Worm (Caenorhabditis elegans): ENCODE data around the gene F48B9.8.

Gene F48B9.8

DNA sequence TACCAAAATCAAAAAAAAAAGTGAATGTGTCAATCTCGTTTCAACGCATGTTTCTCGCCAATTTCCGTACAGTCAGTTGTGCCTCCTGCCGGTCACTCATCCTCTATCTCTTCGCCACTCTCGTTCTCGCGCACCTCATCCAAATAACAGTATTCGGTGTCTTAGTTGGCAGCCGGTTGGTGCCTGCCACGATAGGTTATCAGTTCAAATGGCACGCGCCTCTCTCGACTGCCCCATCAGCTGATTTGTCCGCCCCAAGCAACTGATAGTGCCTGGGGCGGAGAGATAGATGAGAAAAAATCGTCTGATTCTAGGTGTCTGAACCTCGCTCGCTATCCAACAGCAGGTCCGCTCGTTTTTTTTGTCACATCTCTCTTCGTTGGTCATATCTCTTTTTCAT, 38.9 kb upstream of the F48B9.8 start (continued):
- TF ChIP-seq lsy-2 (tag; optimal IDR thresholded peaks at IDR 0.05) (peak in 1 of 2 experiments; percentile 21), attf-4 (tag; optimal IDR thresholded peaks at IDR 0.05) (no peak), jun-1 (tag; optimal IDR thresholded peaks at IDR 0.05) (no peak), mdl-1 (tag; optimal IDR thresholded peaks at IDR 0.05) (peak; percentile 26 to 83), duxl-1 (tag; optimal IDR thresholded peaks at IDR 0.05; ENCODE audit: poor library complexity) (no peak), Y75B8A.6 (GFP tag; IDR thresholded peaks at IDR 0.05) (no peak), spr-3 (GFP tag; optimal IDR thresholded peaks at IDR 0.05) (no peak), arid-1 (GFP tag; conservative IDR thresholded peaks at IDR 0.05) (no peak), tag-97 (GFP tag; IDR thresholded peaks at IDR 0.05) (no peak), zfp-3 (GFP tag; conservative IDR thresholded peaks at IDR 0.05) (no peak), aha-1 (tag) (peak; percentile 72), zip-2 (tag; optimal IDR thresholded peaks at IDR 0.05) (no peak), lin-1 (GFP tag; IDR thresholded peaks at IDR 0.05) (0 out of 2 replicates have a peak, but pooled peaks have one; percentile 31), Y5F2A.4 (GFP tag; optimal IDR thresholded peaks at IDR 0.05) (no peak), mep-1 (tag; optimal IDR thresholded peaks at IDR 0.05) (peak; percentile 23), Y48G9A.11 (GFP tag; IDR thresholded peaks at IDR 0.05) (no peak), ces-1 (GFP tag; optimal IDR thresholded peaks at IDR 0.05) (no peak), ama-1 (optimal IDR thresholded peaks at IDR 0.05) (no peak), lin-38 (GFP tag; IDR thresholded peaks at IDR 0.05) (no peak), R02D3.7 (tag; optimal IDR thresholded peaks at IDR 0.05) (no peak), lin-29 (GFP tag; IDR thresholded peaks at IDR 0.05) (no peak), T20F7.1 (GFP tag; optimal IDR thresholded peaks at IDR 0.05) (no peak), madf-5 (GFP tag; IDR thresholded peaks at IDR 0.05) (no peak), nhr-42 (GFP tag; IDR thresholded peaks at IDR 0.05) (no peak), dmd-6 (GFP tag; IDR thresholded peaks at IDR 0.05) (peak; percentile 84), ztf-7 (tag; optimal IDR thresholded peaks at IDR 0.05) (no peak), daf-8 (GFP tag; IDR thresholded peaks at IDR 0.05) (no peak), daf-16 (GFP tag; optimal IDR thresholded peaks at IDR 0.05) (no peak), daf-16 (tag; optimal IDR thresholded peaks at IDR 0.05) (peak; percentile 56), pha-4 (GFP tag; IDR thresholded peaks at IDR 0.05) (no peak), pha-4 (tag; optimal IDR thresholded peaks at IDR 0.05) (no peak), nhr-41 (GFP tag; IDR thresholded peaks at IDR 0.05) (0 out of 2 replicates have a peak, but pooled peaks have one; percentile 58)

DNA sequence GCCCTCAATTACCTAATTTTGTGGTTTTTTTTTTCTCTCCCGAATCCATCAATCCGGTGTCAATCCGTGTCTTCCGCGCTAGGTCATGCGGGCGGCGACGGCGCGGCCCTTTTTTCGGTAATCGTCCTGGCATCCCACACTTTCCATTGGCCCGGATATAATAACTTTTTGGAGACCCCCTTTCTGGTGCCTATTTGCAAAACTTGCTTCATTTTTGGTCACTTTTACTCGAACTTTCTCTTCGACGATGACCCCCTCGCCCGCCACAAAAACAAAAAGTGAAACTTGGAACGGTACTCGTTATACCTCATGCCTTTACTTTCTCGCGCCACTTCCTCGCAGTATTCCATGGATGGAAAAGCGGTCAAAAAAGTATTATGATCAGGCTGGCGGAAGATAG, 38.2 kb upstream of the F48B9.8 start:
- peak; percentile 11 for TF ChIP-seq aha-1 (tag)
- no peak for TF ChIP-seq ama-1 (optimal IDR thresholded peaks at IDR 0.05)

DNA sequence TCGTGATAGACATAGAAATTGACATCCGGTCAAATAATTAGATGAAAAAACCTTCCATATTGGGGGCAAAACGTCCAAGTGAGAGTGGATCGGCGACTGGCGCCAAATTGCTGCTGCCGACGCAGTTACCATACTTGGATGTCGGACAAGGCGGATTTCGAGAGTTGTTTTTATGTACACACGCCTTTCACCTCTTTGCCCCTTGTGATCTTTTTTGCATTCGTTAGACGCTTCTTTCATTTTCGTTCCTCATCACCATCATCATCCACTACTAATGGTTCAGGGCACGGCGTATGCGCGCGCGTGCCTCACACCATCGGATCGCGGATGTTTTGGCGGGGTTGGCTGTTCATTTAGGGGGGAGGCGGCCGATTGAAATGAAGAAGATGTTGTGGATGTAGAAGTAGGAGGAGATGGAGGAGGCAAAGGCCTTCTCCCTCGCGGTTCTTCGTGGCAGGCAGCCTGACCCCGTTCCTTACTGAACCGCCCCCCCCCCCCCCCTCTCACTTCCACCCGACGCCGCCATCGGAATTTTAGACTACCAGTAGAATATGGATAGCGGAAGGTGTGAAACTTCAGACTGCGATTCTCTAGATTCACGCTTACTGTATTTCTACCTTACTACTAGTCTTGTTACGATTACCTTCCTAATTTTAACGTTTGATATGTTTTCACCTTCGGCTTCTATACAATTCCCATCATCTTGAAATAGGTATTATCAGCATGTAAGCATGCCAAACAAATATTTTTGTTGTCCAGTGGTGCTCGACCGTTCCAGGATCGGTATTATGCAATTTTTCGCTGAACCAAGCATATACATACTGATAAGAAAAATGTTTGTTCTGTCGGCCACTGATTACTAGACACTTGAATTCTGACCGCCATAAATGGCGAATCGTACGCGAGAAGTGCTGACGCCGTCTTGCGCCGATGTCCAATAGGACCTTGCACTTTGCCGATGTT, 37.5 kb upstream of the F48B9.8 start:
- no peak for TF ChIP-seq snpc-1.2 (GFP tag; IDR thresholded peaks at IDR 0.05)
- TF ChIP-seq hlh-30 (tag; optimal IDR thresholded peaks at IDR 0.05; ENCODE audit: insufficient read depth), result peak; percentile 16
- no peak for TF ChIP-seq daf-16 (GFP tag; optimal IDR thresholded peaks at IDR 0.05)
- TF ChIP-seq daf-16 (tag; optimal IDR thresholded peaks at IDR 0.05), result peak; percentile 93
- peak; percentile 60 for TF ChIP-seq aha-1 (tag)
- no peak for TF ChIP-seq zag-1 (tag; optimal IDR thresholded peaks at IDR 0.05)
- peak; percentile 93 for TF ChIP-seq set-16 (GFP tag; IDR thresholded peaks at IDR 0.05)
- TF ChIP-seq gei-8 (GFP tag; optimal IDR thresholded peaks at IDR 0.05), result no peak
- peak; percentile 20 for TF ChIP-seq nhr-28 (tag; optimal IDR thresholded peaks at IDR 0.05)
- TF ChIP-seq daf-12 (tag; optimal IDR thresholded peaks at IDR 0.05), result no peak

Measured in whole organism, L4 larva.